Fruit fly (Drosophila melanogaster): ENCODE measurements around the gene Ir94a.

dm6 chr3R:22133337-22134014 lies 20.2 kb downstream of the Ir94a start, which contains the start of gene SKIP:
- TF ChIP-seq Hr39 (GFP tag; optimal IDR thresholded peaks at IDR 0.05): no peak
- no peak for TF ChIP-seq Blimp-1 (GFP tag; optimal IDR thresholded peaks at IDR 0.05)
- TF ChIP-seq CG15336 (GFP tag; IDR thresholded peaks at IDR 0.05): 0 out of 2 replicates have a peak, but pooled peaks have one; percentile 20
- peak; percentile 40 for TF ChIP-seq svp (GFP tag)
- TF ChIP-seq Eip75B (GFP tag; optimal IDR thresholded peaks at IDR 0.05): no peak
- peak; percentile 30 for TF ChIP-seq CG7368 (GFP tag; optimal IDR thresholded peaks at IDR 0.05)
